Worm (Caenorhabditis elegans): ENCODE results near the gene E04F6.4.

DNA sequence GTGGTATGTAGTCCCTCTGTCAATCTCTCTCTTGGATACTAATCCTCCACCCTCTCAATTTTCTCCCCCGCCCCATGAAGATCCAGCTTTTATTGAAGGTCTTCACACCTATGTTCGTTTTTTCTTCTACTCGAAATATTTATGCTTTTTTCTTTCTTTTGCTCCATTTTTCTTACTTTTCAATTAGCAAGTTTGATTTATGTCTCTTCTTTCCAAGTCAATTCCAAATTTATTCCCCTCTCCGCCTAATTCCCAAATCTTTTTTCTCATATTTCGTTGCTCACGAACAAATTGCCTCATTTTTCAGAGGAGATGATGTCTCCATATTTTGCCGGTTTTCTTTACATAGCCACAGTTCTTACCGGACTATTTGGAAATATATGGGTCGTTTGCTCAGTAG lies 44.9 kb upstream of the E04F6.4 start, which contains the start of gene npr-31:
- TF ChIP-seq ztf-11 (tag; optimal IDR thresholded peaks at IDR 0.05) (no peak), nhr-19 (GFP tag; conservative IDR thresholded peaks at IDR 0.05) (no peak), aly-2 (tag; optimal IDR thresholded peaks at IDR 0.05) (no peak)
